Fruit fly (Drosophila melanogaster) whole organism, embryonic: ENCODE data around the gene CG9702.

Experiments
- Abd-B ChIP-seq: fragments of 200-800 bp; sonication (Bioruptor generic); optimal IDR thresholded peaks from 2 replicates; lab custom pipeline; 2018; ENCODE audit warnings: missing biosample characterization, mild to moderate bottlenecking, missing genetic modification characterization, moderate library complexity
- Aef1 ChIP-seq: fragments of 200-800 bp; sonication (Bioruptor generic); IDR thresholded peaks from 3 replicates; pipeline ENCODE4 v1.3.6; 2022; ENCODE audit warnings: missing biosample characterization, missing genetic modification characterization
- B-H1 ChIP-seq: fragments of 200-800 bp; sonication (Bioruptor generic); IDR thresholded peaks from 3 replicates; pipeline ENCODE4 v1.3.6; 2022; ENCODE audit warnings: missing biosample characterization, missing genetic modification characterization
- CG11504 ChIP-seq: fragments of 200-800 bp; sonication (Bioruptor generic); optimal IDR thresholded peaks from 3 replicates; lab custom pipeline; 2019; ENCODE audit warnings: missing biosample characterization, mild to moderate bottlenecking, missing genetic modification characterization, moderate library complexity
- CG11560 ChIP-seq: fragments of 200-800 bp; sonication (Bioruptor generic); IDR thresholded peaks from 3 replicates; pipeline ENCODE4 v1.3.6; 2022; ENCODE audit warnings: missing biosample characterization, missing genetic modification characterization
- CG12299 ChIP-seq: fragments of 200-800 bp; sonication (Bioruptor generic); optimal IDR thresholded peaks from 2 replicates; lab custom pipeline; 2018; ENCODE audit warnings: missing biosample characterization, mild to moderate bottlenecking, missing genetic modification characterization
- CG13894 ChIP-seq: fragments of 200-800 bp; sonication (Bioruptor generic); optimal IDR thresholded peaks from 3 replicates; lab custom pipeline; 2018; ENCODE audit warnings: missing biosample characterization, mild to moderate bottlenecking, missing genetic modification characterization, moderate library complexity
- CG16813 ChIP-seq: fragments of 200-800 bp; sonication (Bioruptor generic); IDR thresholded peaks from 3 replicates; pipeline ENCODE4 v1.3.6; 2022; ENCODE audit warnings: missing biosample characterization, missing genetic modification characterization; ENCODE audit not compliant: partially characterized antibody
- CG17568 ChIP-seq: fragments of 200-800 bp; sonication (Bioruptor generic); optimal IDR thresholded peaks from 2 replicates; lab custom pipeline; 2018; ENCODE audit warnings: missing biosample characterization, mild to moderate bottlenecking, missing genetic modification characterization, moderate library complexity
- CG17612 ChIP-seq: fragments of 200-800 bp; sonication (Bioruptor generic); IDR thresholded peaks from 2 replicates; pipeline ENCODE4 v1.3.6; 2022; ENCODE audit warnings: missing biosample characterization, missing genetic modification characterization
- CG2120 ChIP-seq: fragments of 200-800 bp; sonication (Bioruptor generic); optimal IDR thresholded peaks from 3 replicates; lab custom pipeline; 2016; ENCODE audit warnings: missing biosample characterization, missing genetic modification characterization
- CG2678 ChIP-seq: fragments of 200-800 bp; sonication (Bioruptor generic); optimal IDR thresholded peaks from 3 replicates; lab custom pipeline; 2019; ENCODE audit warnings: missing biosample characterization, mild to moderate bottlenecking, missing genetic modification characterization, moderate library complexity
- CG31224 ChIP-seq: fragments of 200-800 bp; sonication (Bioruptor generic); IDR thresholded peaks from 2 replicates; pipeline ENCODE4 v1.3.6; 2022; ENCODE audit warnings: missing biosample characterization, missing genetic modification characterization
- CG3281 ChIP-seq: fragments of 200-800 bp; sonication (Bioruptor generic); optimal IDR thresholded peaks from 3 replicates; lab custom pipeline; 2017; ENCODE audit warnings: missing biosample characterization, mild to moderate bottlenecking, missing genetic modification characterization
- CG4360 ChIP-seq: fragments of 200-800 bp; sonication (Bioruptor generic); IDR thresholded peaks from 2 replicates; pipeline ENCODE4 v1.3.6; 2022; ENCODE audit warnings: missing biosample characterization, missing genetic modification characterization
- CG5180 ChIP-seq: fragments of 200-800 bp; sonication (Bioruptor generic); optimal IDR thresholded peaks from 3 replicates; lab custom pipeline; 2017; ENCODE audit warnings: missing biosample characterization, missing genetic modification characterization, mild to moderate bottlenecking, moderate library complexity, missing genetic modification reagents
- CG8359 ChIP-seq: fragments of 200-800 bp; sonication (Bioruptor generic); optimal IDR thresholded peaks from 2 replicates; lab custom pipeline; 2017; ENCODE audit warnings: missing biosample characterization, mild to moderate bottlenecking, missing genetic modification characterization, borderline replicate concordance
- CG9797 ChIP-seq: fragments of 200-800 bp; sonication (Bioruptor generic); optimal IDR thresholded peaks from 3 replicates; lab custom pipeline; 2018; ENCODE audit warnings: missing biosample characterization, mild to moderate bottlenecking, missing genetic modification characterization
- Dref ChIP-seq: fragments of 200-800 bp; sonication (Bioruptor generic); IDR thresholded peaks from 2 replicates; pipeline ENCODE4 v1.3.6; 2022; ENCODE audit warnings: missing biosample characterization, missing genetic modification characterization
- Eip74EF ChIP-seq, 2 experiments: fragments of 200-800 bp in 1 of 2; fragments of >200 bp in 1 of 2; sonication (Bioruptor generic) in 1 of 2; optimal IDR thresholded peaks; 2 replicates each; lab custom pipeline; 2017 to 2019; ENCODE audit warnings: missing biosample characterization in 2 of 2, missing genetic modification characterization in 2 of 2, mild to moderate bottlenecking in 1 of 2, moderate library complexity in 1 of 2
- HLH3B ChIP-seq: fragments of 200-800 bp; sonication (Bioruptor generic); IDR thresholded peaks from 2 replicates; pipeline ENCODE4 v1.3.6; 2022; ENCODE audit warnings: missing biosample characterization, missing genetic modification characterization
- MESR4 ChIP-seq: fragments of 200-800 bp; sonication (Bioruptor generic); optimal IDR thresholded peaks from 2 replicates; lab custom pipeline; 2018; ENCODE audit warnings: missing biosample characterization, mild to moderate bottlenecking, missing genetic modification characterization, moderate library complexity
- Med ChIP-seq: fragments of 200-800 bp; sonication (Bioruptor generic); peaks from one replicate; lab custom pipeline; 2016; ENCODE audit warnings: missing biosample characterization, missing genetic modification characterization, mild to moderate bottlenecking, inconsistent platforms, moderate library complexity
- Myb ChIP-seq: fragments of 200-800 bp; sonication (Bioruptor generic); optimal IDR thresholded peaks from 2 replicates; lab custom pipeline; 2016; ENCODE audit warnings: missing biosample characterization, missing genetic modification characterization
- NfI ChIP-seq: fragments of 200-800 bp; sonication (Bioruptor generic); optimal IDR thresholded peaks from 3 replicates; lab custom pipeline; 2018; ENCODE audit warnings: missing biosample characterization, mild to moderate bottlenecking, missing genetic modification characterization, moderate library complexity
- Six4 ChIP-seq: fragments of 200-800 bp; sonication (Bioruptor generic); optimal IDR thresholded peaks from 2 replicates; lab custom pipeline; 2016; ENCODE audit warnings: missing biosample characterization, missing genetic modification characterization
- Ssrp ChIP-seq: fragments of 200-800 bp; sonication (Bioruptor generic); optimal IDR thresholded peaks from 2 replicates; lab custom pipeline; 2018; ENCODE audit warnings: missing biosample characterization, mild to moderate bottlenecking, missing genetic modification characterization, moderate library complexity
- Trl ChIP-seq, 3 experiments: fragments of >200 bp in 2 of 3; fragments of 200-800 bp in 1 of 3; sonication (Bioruptor generic) in 1 of 3; optimal IDR thresholded peaks; 2 replicates in 1 of 3; 3 replicates in 2 of 3; lab custom pipeline; 2016 to 2017; ENCODE audit warnings: missing biosample characterization in 1 of 3, missing genetic modification characterization in 1 of 3
- chinmo ChIP-seq: fragments of 200-800 bp; sonication (Bioruptor generic); IDR thresholded peaks from 4 replicates; pipeline ENCODE4 v1.3.6; 2022; ENCODE audit warnings: missing biosample characterization, missing genetic modification characterization; ENCODE audit not compliant: partially characterized antibody
- croc ChIP-seq: fragments of 200-800 bp; sonication (Bioruptor generic); conservative IDR thresholded peaks from 3 replicates; pipeline ENCODE4 v1.3.6; 2022; ENCODE audit warnings: missing biosample characterization, missing genetic modification characterization
- disco-r ChIP-seq: fragments of 200-800 bp; sonication (Bioruptor generic); optimal IDR thresholded peaks from 2 replicates; lab custom pipeline; 2016; ENCODE audit warnings: missing biosample characterization, missing genetic modification characterization
- eve ChIP-seq, 2 experiments: fragments of >200 bp; optimal IDR thresholded peaks; 2 replicates each; lab custom pipeline; 2017; ENCODE audit warnings: missing biosample characterization in 2 of 2, missing genetic modification characterization in 2 of 2
- gem ChIP-seq: fragments of 200-800 bp; sonication (Bioruptor generic); optimal IDR thresholded peaks from 2 replicates; lab custom pipeline; 2019; ENCODE audit warnings: missing biosample characterization, mild to moderate bottlenecking, missing genetic modification characterization, moderate library complexity
- grau ChIP-seq: fragments of 200-800 bp; optimal IDR thresholded peaks from 3 replicates; lab custom pipeline; 2019; ENCODE audit warnings: missing biosample characterization, mild to moderate bottlenecking, missing genetic modification characterization, moderate library complexity
- gro ChIP-seq: fragments of 200-800 bp; sonication (Bioruptor generic); optimal IDR thresholded peaks from 2 replicates; lab custom pipeline; 2016; ENCODE audit warnings: missing biosample characterization, missing genetic modification characterization
- ind ChIP-seq: fragments of 200-800 bp; sonication (Bioruptor generic); optimal IDR thresholded peaks from 3 replicates; lab custom pipeline; 2016; ENCODE audit warnings: missing biosample characterization, missing genetic modification characterization
- lilli ChIP-seq: fragments of 200-800 bp; sonication (Bioruptor generic); optimal IDR thresholded peaks from 3 replicates; lab custom pipeline; 2016; ENCODE audit warnings: missing biosample characterization, missing genetic modification characterization
- maf-S ChIP-seq: fragments of 200-800 bp; sonication (Bioruptor generic); optimal IDR thresholded peaks from 2 replicates; lab custom pipeline; 2016; ENCODE audit warnings: missing biosample characterization, missing genetic modification characterization
- nerfin-2 ChIP-seq: fragments of 200-800 bp; sonication (Bioruptor generic); IDR thresholded peaks from 2 replicates; pipeline ENCODE4 v1.3.6; 2022; ENCODE audit warnings: missing biosample characterization, missing genetic modification characterization; ENCODE audit not compliant: partially characterized antibody
- onecut ChIP-seq: fragments of 200-800 bp; sonication (Bioruptor generic); IDR thresholded peaks from 2 replicates; pipeline ENCODE4 v1.3.6; 2022; ENCODE audit warnings: missing biosample characterization, missing genetic modification characterization
- p53 ChIP-seq: fragments of 200-800 bp; sonication (Bioruptor generic); optimal IDR thresholded peaks from 2 replicates; lab custom pipeline; 2016; ENCODE audit warnings: missing biosample characterization, missing genetic modification characterization
- pros ChIP-seq: fragments of 200-800 bp; sonication (Bioruptor generic); optimal IDR thresholded peaks from 3 replicates; lab custom pipeline; 2019; ENCODE audit warnings: missing biosample characterization, mild to moderate bottlenecking, missing genetic modification characterization, moderate library complexity
- scrt ChIP-seq: fragments of 200-800 bp; sonication (Bioruptor generic); optimal IDR thresholded peaks from 2 replicates; lab custom pipeline; 2018; ENCODE audit warnings: missing biosample characterization, mild to moderate bottlenecking, missing genetic modification characterization, moderate library complexity
- slbo ChIP-seq: fragments of 200-800 bp; sonication (Bioruptor generic); IDR thresholded peaks from 2 replicates; pipeline ENCODE4 v1.3.6; 2022; ENCODE audit warnings: missing biosample characterization, missing genetic modification characterization
- trh ChIP-seq: fragments of 200-800 bp; sonication (Bioruptor generic); optimal IDR thresholded peaks from 2 replicates; lab custom pipeline; 2016; ENCODE audit warnings: missing biosample characterization, missing genetic modification characterization
- vnd ChIP-seq: fragments of 200-800 bp; sonication (Bioruptor generic); IDR thresholded peaks from 3 replicates; pipeline ENCODE4 v1.3.6; 2022; ENCODE audit warnings: missing biosample characterization, missing genetic modification characterization; ENCODE audit not compliant: partially characterized antibody
- wdn ChIP-seq: fragments of 200-800 bp; sonication (Bioruptor generic); IDR thresholded peaks from 2 replicates; pipeline ENCODE4 v1.3.6; 2022; ENCODE audit warnings: missing biosample characterization, missing genetic modification characterization
- zf30C ChIP-seq: fragments of 200-800 bp; sonication (Bioruptor generic); optimal IDR thresholded peaks from 3 replicates; lab custom pipeline; 2018; ENCODE audit warnings: missing biosample characterization, mild to moderate bottlenecking, missing genetic modification characterization

The CG9702 gene

DNA sequence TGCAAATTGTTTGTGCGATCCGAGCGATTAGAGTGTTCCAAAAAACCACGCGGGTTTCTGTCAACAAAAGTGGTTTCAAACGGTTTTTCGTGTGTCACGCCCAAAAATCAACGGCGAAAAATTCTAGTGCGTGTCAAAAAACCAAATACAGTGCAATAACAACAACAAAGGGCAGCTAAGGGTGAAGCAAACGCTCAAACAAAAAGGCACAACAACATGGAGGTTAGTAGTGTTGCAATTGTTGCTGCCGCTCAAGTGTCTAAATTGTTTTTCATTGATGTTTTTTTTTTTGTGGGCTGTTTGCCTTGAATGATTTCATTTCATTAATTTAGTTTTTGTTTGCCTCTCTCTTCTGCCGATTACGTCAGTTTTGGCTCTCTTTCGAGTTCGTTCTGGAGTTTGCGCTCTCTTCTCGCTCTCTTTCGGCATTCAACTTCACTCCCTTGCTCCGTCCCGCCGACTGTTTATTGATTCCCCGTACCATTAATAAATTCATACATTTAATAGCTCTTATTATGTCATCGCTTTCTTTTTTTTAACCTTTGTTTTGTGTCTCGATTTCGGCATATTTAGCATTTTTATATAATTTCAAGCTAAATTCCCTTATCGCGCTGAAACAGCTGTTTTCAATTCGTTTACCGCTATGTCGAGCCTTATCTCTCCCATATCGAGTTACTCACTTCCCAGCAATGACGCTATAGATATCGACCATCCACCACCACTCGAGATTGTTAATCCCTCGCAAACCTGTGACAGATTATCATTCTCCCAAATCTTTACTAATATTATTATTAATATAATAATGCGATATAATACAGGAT lies 15.8 kb upstream of the CG9702 start (continued):
- TF ChIP-seq eve (GFP tag; optimal IDR thresholded peaks at IDR 0.05; lab: Kevin White, UChicago) = peak in 1 of 2 experiments; percentile 71
- no peak for TF ChIP-seq Aef1 (GFP tag; lab: Robert Waterston, UW)
- TF ChIP-seq Eip74EF (GFP tag; optimal IDR thresholded peaks at IDR 0.05; lab: Kevin White, UChicago) = peak in 1 of 2 experiments; percentile 31
- 0 out of 2 replicates have a peak, but pooled peaks have one; percentile 14 for TF ChIP-seq HLH3B (GFP tag; lab: Robert Waterston, UW)
- no peak for TF ChIP-seq CG13894 (tag; lab: Kevin White, UChicago)
- peak; percentile 76 for TF ChIP-seq CG12299 (tag; lab: Kevin White, UChicago)
- no peak for TF ChIP-seq CG11560 (tag; lab: Robert Waterston, UW)
- TF ChIP-seq gro = no peak
- peak; percentile 89 for TF ChIP-seq onecut
- peak; percentile 15 for TF ChIP-seq scrt
- TF ChIP-seq Trl (optimal IDR thresholded peaks at IDR 0.05; lab: Kevin White, UChicago) = peak; percentile 95 to 96
- no peak for TF ChIP-seq Trl (GFP tag; optimal IDR thresholded peaks at IDR 0.05; lab: Kevin White, UChicago)
- peak; percentile 87 for TF ChIP-seq MESR4 (GFP tag; lab: Kevin White, UChicago)
- TF ChIP-seq pros (GFP tag; lab: Kevin White, UChicago) = no peak
- peak; percentile 72; the same call in 2 of the 4 replicates for TF ChIP-seq chinmo
- TF ChIP-seq CG17568 (GFP tag; lab: Kevin White, UChicago) = peak; percentile 39
- TF ChIP-seq CG4360 (GFP tag; lab: Robert Waterston, UW) = peak; percentile 95

dm6 chr3R:30564479-30564878 lies 14.8 kb upstream of the CG9702 start:
- peak; percentile 7 for TF ChIP-seq CG11504 (tag; lab: Kevin White, UChicago)
- no peak for TF ChIP-seq Myb (GFP tag; lab: Kevin White, UChicago)
- no peak for TF ChIP-seq croc (GFP tag; lab: Robert Waterston, UW)
- no peak for TF ChIP-seq ind (GFP tag; lab: Kevin White, UChicago)
- no peak for TF ChIP-seq vnd (GFP tag; lab: Robert Waterston, UW)
- no peak for TF ChIP-seq Six4 (GFP tag; lab: Kevin White, UChicago)
- TF ChIP-seq CG5180 (GFP tag; lab: Kevin White, UChicago) = no peak
- peak; percentile 17 for TF ChIP-seq lilli (GFP tag; lab: Kevin White, UChicago)
- peak; percentile 22 for TF ChIP-seq gem (tag; lab: Kevin White, UChicago)
- no peak for TF ChIP-seq CG8359 (GFP tag; lab: Kevin White, UChicago)
- TF ChIP-seq CG3281 (GFP tag; lab: Kevin White, UChicago) = peak; percentile 3
- TF ChIP-seq CG2120 (GFP tag; lab: Kevin White, UChicago) = peak; percentile 41
- no peak for TF ChIP-seq CG16813 (GFP tag; lab: Robert Waterston, UW)
- no peak for TF ChIP-seq Ssrp (tag; lab: Kevin White, UChicago)
- TF ChIP-seq CG31224 = no peak
- TF ChIP-seq slbo (GFP tag; lab: Robert Waterston, UW) = no peak
- TF ChIP-seq maf-S = no peak
- peak; percentile 11 for TF ChIP-seq grau (tag; lab: Kevin White, UChicago)
- no peak for TF ChIP-seq B-H1
- TF ChIP-seq Dref = no peak
- TF ChIP-seq CG2678 = peak; percentile 37
- no peak for TF ChIP-seq disco-r (GFP tag; lab: Kevin White, UChicago)
- no peak for TF ChIP-seq Abd-B
- no peak for TF ChIP-seq CG9797
- TF ChIP-seq NfI (GFP tag; lab: Kevin White, UChicago) = no peak
- no peak for TF ChIP-seq trh (GFP tag; lab: Kevin White, UChicago)
- no peak for TF ChIP-seq zf30C
- TF ChIP-seq p53 = no peak
- TF ChIP-seq CG17612 (GFP tag; lab: Robert Waterston, UW) = no peak
- no peak for TF ChIP-seq nerfin-2
- TF ChIP-seq Med (GFP tag; lab: Kevin White, UChicago) = no peak
- TF ChIP-seq wdn (GFP tag; lab: Robert Waterston, UW) = no peak
